Worm (Caenorhabditis elegans) whole organism, L1 larva: Measurements from ENCODE around the gene sod-3.

Source experiments
- C16A3.4 ChIP-seq: fragments of 150-350 bp; optimal IDR thresholded peaks from 2 replicates; lab custom pipeline; 2014; ENCODE audit warnings: missing biosample characterization, missing genetic modification characterization
- C34B4.2 ChIP-seq: sonication (generic microtip); optimal IDR thresholded peaks from 2 replicates; lab custom pipeline; 2017; ENCODE audit warnings: mild to moderate bottlenecking, missing genetic modification characterization, missing compliant biosample characterization
- F16B12.6 ChIP-seq: fragments of 150-350 bp; optimal IDR thresholded peaks from 2 replicates; lab custom pipeline; 2014; ENCODE audit warnings: missing biosample characterization, missing genetic modification characterization
- aha-1 ChIP-seq: fragments of 150-350 bp; optimal IDR thresholded peaks from 2 replicates; lab custom pipeline; 2014; ENCODE audit warnings: missing biosample characterization, missing genetic modification characterization
- aly-2 ChIP-seq: fragments of 150-350 bp; optimal IDR thresholded peaks from 2 replicates; lab custom pipeline; 2014; ENCODE audit warnings: missing biosample characterization, missing genetic modification characterization
- ama-1 ChIP-seq: fragments of 150-350 bp; optimal IDR thresholded peaks from 2 replicates; lab custom pipeline; 2014
- blmp-1 ChIP-seq: fragments of 150-350 bp; optimal IDR thresholded peaks from 2 replicates; lab custom pipeline; 2014; ENCODE audit warnings: missing biosample characterization, missing genetic modification characterization
- ceh-90 ChIP-seq: sonication (generic microtip); optimal IDR thresholded peaks from 2 replicates; lab custom pipeline; 2016; ENCODE audit warnings: missing genetic modification characterization, missing compliant biosample characterization
- ces-1 ChIP-seq: fragments of 150-350 bp; optimal IDR thresholded peaks from 2 replicates; lab custom pipeline; 2014; ENCODE audit warnings: missing biosample characterization, missing genetic modification reagents, missing genetic modification characterization
- dpl-1 ChIP-seq, 3 experiments: fragments of 150-350 bp in 2 of 3; sonication (generic microtip) in 1 of 3; optimal IDR thresholded peaks; 2 replicates each; lab custom pipeline; 2014 to 2017; ENCODE audit warnings: missing biosample characterization in 3 of 3, missing genetic modification characterization in 3 of 3, missing genetic modification reagents in 3 of 3
- dsc-1 ChIP-seq: sonication (generic microtip); optimal IDR thresholded peaks from 2 replicates; lab custom pipeline; 2016; ENCODE audit warnings: mild to moderate bottlenecking, missing genetic modification characterization, missing compliant biosample characterization
- efl-1 ChIP-seq, 4 experiments: fragments of 150-350 bp; optimal IDR thresholded peaks in 3 of 4; peaks in 1 of 4; 1 replicate in 1 of 4; 2 replicates in 3 of 4; lab custom pipeline; 2014; ENCODE audit warnings: missing biosample characterization in 2 of 4, missing genetic modification characterization in 2 of 4, missing genetic modification reagents in 2 of 4
- efl-3 ChIP-seq: fragments of 200-800 bp; sonication (Bioruptor generic); optimal IDR thresholded peaks from 2 replicates; lab custom pipeline; 2018; ENCODE audit warnings: mild to moderate bottlenecking, missing genetic modification characterization, missing compliant biosample characterization
- egl-13 ChIP-seq: sonication (generic microtip); optimal IDR thresholded peaks from 2 replicates; lab custom pipeline; 2016; ENCODE audit warnings: missing genotype, missing genetic modification reagents, missing genetic modification characterization, missing compliant biosample characterization
- elt-2 ChIP-seq: sonication (generic microtip); optimal IDR thresholded peaks from 2 replicates; lab custom pipeline; 2016; ENCODE audit warnings: missing genetic modification characterization, mild to moderate bottlenecking, inconsistent platforms, missing compliant biosample characterization, missing genetic modification reagents
- elt-3 ChIP-seq, 6 experiments: fragments of 150-350 bp in 1 of 6; sonication (generic microtip); optimal IDR thresholded peaks; 2 replicates each; lab custom pipeline; 2017 to 2018; ENCODE audit warnings: missing biosample characterization in 6 of 6, missing genetic modification characterization in 6 of 6, inconsistent platforms in 1 of 6
- ets-5 ChIP-seq: fragments of 200-800 bp; sonication (Bioruptor generic); IDR thresholded peaks from 2 replicates; pipeline ENCODE4 v1.3.6; 2022; ENCODE audit warnings: missing genetic modification characterization, missing compliant biosample characterization
- fkh-4 ChIP-seq: sonication (generic microtip); optimal IDR thresholded peaks from 2 replicates; lab custom pipeline; 2016; ENCODE audit warnings: missing compliant biosample characterization, missing genetic modification characterization, borderline replicate concordance
- grh-1 ChIP-seq: fragments of 200-800 bp; sonication (Bioruptor generic); IDR thresholded peaks from 2 replicates; pipeline ENCODE4 v1.3.6; 2022; ENCODE audit warnings: missing genetic modification reagents, missing genetic modification characterization, missing compliant biosample characterization
- jun-1 ChIP-seq: fragments of 150-350 bp; optimal IDR thresholded peaks from 2 replicates; lab custom pipeline; 2014; ENCODE audit warnings: missing biosample characterization, missing genetic modification reagents, missing genetic modification characterization
- lin-13 ChIP-seq: fragments of 150-350 bp; optimal IDR thresholded peaks from 2 replicates; lab custom pipeline; 2014; ENCODE audit warnings: missing biosample characterization, missing genetic modification reagents, missing genetic modification characterization
- lin-14 ChIP-seq: fragments of 200-800 bp; sonication (Bioruptor generic); optimal IDR thresholded peaks from 2 replicates; lab custom pipeline; 2018; ENCODE audit warnings: mild to moderate bottlenecking, missing genetic modification characterization, moderate library complexity, missing compliant biosample characterization
- lin-15B ChIP-seq: fragments of 150-350 bp; sonication (generic microtip); optimal IDR thresholded peaks from 3 replicates; lab custom pipeline; 2014; ENCODE audit warnings: missing biosample characterization, missing genetic modification characterization
- lin-35 ChIP-seq, 2 experiments: fragments of 150-350 bp; optimal IDR thresholded peaks; 2 replicates each; lab custom pipeline; 2014; ENCODE audit warnings: missing biosample characterization in 2 of 2, missing genetic modification characterization in 2 of 2, missing genetic modification reagents in 2 of 2
- lin-39 ChIP-seq: fragments of 150-350 bp; optimal IDR thresholded peaks from 2 replicates; lab custom pipeline; 2014; ENCODE audit warnings: missing biosample characterization, missing genetic modification reagents, missing genetic modification characterization
- lsy-2 ChIP-seq, 2 experiments: fragments of 150-350 bp; optimal IDR thresholded peaks; 2 replicates each; lab custom pipeline; 2014; ENCODE audit warnings: missing biosample characterization in 2 of 2, missing genetic modification characterization in 2 of 2
- mab-9 ChIP-seq: fragments of 200-800 bp; sonication (Bioruptor generic); IDR thresholded peaks from 2 replicates; pipeline ENCODE4 v1.3.6; 2022; ENCODE audit warnings: missing genetic modification reagents, missing genetic modification characterization, missing compliant biosample characterization
- mdl-1 ChIP-seq, 2 experiments: fragments of 150-350 bp; optimal IDR thresholded peaks; 2 replicates each; lab custom pipeline; 2014 to 2017; ENCODE audit warnings: missing biosample characterization in 2 of 2, missing genetic modification characterization in 2 of 2, inconsistent platforms in 1 of 2
- mef-2 ChIP-seq: fragments of 150-350 bp; optimal IDR thresholded peaks from 2 replicates; lab custom pipeline; 2014; ENCODE audit warnings: missing biosample characterization, missing genetic modification characterization
- nhr-19 ChIP-seq: fragments of 200-800 bp; sonication (Bioruptor generic); conservative IDR thresholded peaks from 2 replicates; pipeline ENCODE4 v1.3.6; 2022; ENCODE audit warnings: missing genetic modification characterization, missing compliant biosample characterization
- nhr-20 ChIP-seq: sonication (generic microtip); optimal IDR thresholded peaks from 2 replicates; lab custom pipeline; 2016; ENCODE audit warnings: mild to moderate bottlenecking, missing genetic modification characterization, missing compliant biosample characterization
- nhr-237 ChIP-seq: fragments of 150-350 bp; optimal IDR thresholded peaks from 2 replicates; lab custom pipeline; 2014; ENCODE audit warnings: missing biosample characterization, missing genetic modification characterization
- nhr-47 ChIP-seq: sonication (generic microtip); optimal IDR thresholded peaks from 2 replicates; lab custom pipeline; 2016; ENCODE audit warnings: mild to moderate bottlenecking, missing genetic modification characterization, moderate library complexity, missing compliant biosample characterization
- nhr-71 ChIP-seq: sonication (generic microtip); optimal IDR thresholded peaks from 2 replicates; lab custom pipeline; 2016; ENCODE audit warnings: mild to moderate bottlenecking, missing genetic modification characterization, moderate library complexity, missing compliant biosample characterization
- nhr-76 ChIP-seq: sonication (generic microtip); optimal IDR thresholded peaks from 2 replicates; lab custom pipeline; 2017; ENCODE audit warnings: missing biosample characterization, missing genetic modification characterization
- nhr-85 ChIP-seq: sonication (generic microtip); peaks from one replicate; lab custom pipeline; 2016; ENCODE audit warnings: missing genetic modification characterization, inconsistent platforms, missing compliant biosample characterization
- pax-3 ChIP-seq: fragments of 200-800 bp; sonication (Bioruptor generic); optimal IDR thresholded peaks from 2 replicates; lab custom pipeline; 2018; ENCODE audit warnings: mild to moderate bottlenecking, missing genetic modification characterization, moderate library complexity, missing compliant biosample characterization
- pqm-1 ChIP-seq: sonication (generic microtip); optimal IDR thresholded peaks from 3 replicates; lab custom pipeline; 2017; ENCODE audit warnings: missing biosample characterization, missing genetic modification characterization
- rnt-1 ChIP-seq: sonication (generic microtip); optimal IDR thresholded peaks from 2 replicates; lab custom pipeline; 2016; ENCODE audit warnings: mild to moderate bottlenecking, missing genetic modification characterization, moderate library complexity, missing compliant biosample characterization
- skn-1 ChIP-seq: fragments of 150-350 bp; optimal IDR thresholded peaks from 2 replicates; lab custom pipeline; 2014; ENCODE audit warnings: missing biosample characterization, missing genetic modification characterization
- snpc-4 ChIP-seq: fragments of 150-350 bp; optimal IDR thresholded peaks from 2 replicates; lab custom pipeline; 2014; ENCODE audit warnings: missing biosample characterization, missing genetic modification characterization
- snu-23 ChIP-seq: sonication (generic microtip); optimal IDR thresholded peaks from 2 replicates; lab custom pipeline; 2016; ENCODE audit warnings: missing genetic modification characterization, missing compliant biosample characterization
- tbx-2 ChIP-seq: sonication (generic microtip); optimal IDR thresholded peaks from 2 replicates; lab custom pipeline; 2016; ENCODE audit warnings: missing genetic modification characterization, missing compliant biosample characterization
- tlp-1 ChIP-seq: fragments of 150-350 bp; optimal IDR thresholded peaks from 2 replicates; lab custom pipeline; 2014; ENCODE audit warnings: missing biosample characterization, missing genetic modification characterization
- unc-130 ChIP-seq: fragments of 150-350 bp; optimal IDR thresholded peaks from 2 replicates; lab custom pipeline; 2017; ENCODE audit warnings: missing biosample characterization, missing genetic modification characterization, inconsistent platforms
- unc-30 ChIP-seq: sonication (generic microtip); optimal IDR thresholded peaks from 2 replicates; lab custom pipeline; 2017; ENCODE audit warnings: missing biosample characterization, missing genetic modification characterization
- unc-62 ChIP-seq: fragments of 150-350 bp; optimal IDR thresholded peaks from 2 replicates; lab custom pipeline; 2014; ENCODE audit warnings: missing biosample characterization, missing genetic modification reagents, missing genetic modification characterization
- unc-86 ChIP-seq: sonication (generic microtip); optimal IDR thresholded peaks from 2 replicates; lab custom pipeline; 2016; ENCODE audit warnings: missing genetic modification characterization, missing compliant biosample characterization
- unc-98 ChIP-seq: fragments of 200-800 bp; sonication (Bioruptor generic); IDR thresholded peaks from 2 replicates; pipeline ENCODE4 v1.3.6; 2022; ENCODE audit warnings: missing genetic modification characterization, missing compliant biosample characterization
- xbp-1 ChIP-seq: sonication (generic microtip); optimal IDR thresholded peaks from 2 replicates; lab custom pipeline; 2016; ENCODE audit warnings: missing genetic modification characterization, missing compliant biosample characterization
- zip-4 ChIP-seq: fragments of 200-800 bp; sonication (Bioruptor generic); optimal IDR thresholded peaks from 2 replicates; lab custom pipeline; 2018; ENCODE audit warnings: mild to moderate bottlenecking, missing genetic modification characterization, moderate library complexity, missing compliant biosample characterization
- ztf-11 ChIP-seq, 2 experiments: sonication (generic microtip); optimal IDR thresholded peaks; 2 replicates each; lab custom pipeline; 2016 to 2017; ENCODE audit warnings: missing genetic modification characterization in 2 of 2, missing biosample characterization in 1 of 2, missing compliant biosample characterization in 1 of 2

The sod-3 gene

DNA sequence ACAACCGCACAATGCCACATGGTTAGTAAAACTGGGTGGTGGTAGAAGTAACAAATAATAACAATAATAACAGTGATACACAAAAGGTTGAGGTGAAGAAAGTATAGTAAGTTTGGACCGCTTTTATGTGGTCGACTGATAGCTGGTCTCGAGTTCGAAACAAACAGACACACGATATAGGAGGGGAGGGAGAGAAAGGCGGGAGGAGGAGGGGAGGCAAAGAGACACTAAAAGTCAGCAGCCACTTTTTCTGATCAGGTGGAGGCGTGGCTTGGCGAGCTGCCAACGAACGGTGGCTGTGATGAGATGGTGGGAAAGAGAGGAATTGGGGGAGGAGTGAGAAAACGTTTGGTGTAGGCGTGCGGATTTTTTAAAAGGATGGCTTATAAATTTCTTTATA lies 34.2 kb upstream of the sod-3 start:
- TF ChIP-seq egl-13 (tag; lab: Kevin White, UChicago) (no peak), blmp-1 (tag; lab: Kevin White, UChicago) (peak; percentile 19), nhr-76 (tag; lab: Kevin White, UChicago) (no peak), elt-2 (tag; lab: Kevin White, UChicago) (no peak), jun-1 (tag; lab: Kevin White, UChicago) (no peak), lin-13 (no peak), C16A3.4 (tag; lab: Kevin White, UChicago) (no peak), nhr-237 (tag; lab: Kevin White, UChicago) (no peak), mab-9 (GFP tag; lab: Robert Waterston, UW) (no peak), tlp-1 (tag; lab: Kevin White, UChicago) (no peak), lin-39 (tag; lab: Kevin White, UChicago) (no peak), pqm-1 (tag; lab: Kevin White, UChicago) (no peak), rnt-1 (tag; lab: Kevin White, UChicago) (peak; percentile 33), skn-1 (tag; lab: Kevin White, UChicago) (no peak), aly-2 (tag; lab: Kevin White, UChicago) (no peak), efl-1 (optimal IDR thresholded peaks at IDR 0.05; lab: Kevin White, UChicago) (no peak), efl-1 (GFP tag; optimal IDR thresholded peaks at IDR 0.05 in 1 of 2; lab: Kevin White, UChicago) (no peak), lin-15B (no peak), unc-30 (tag; lab: Kevin White, UChicago) (no peak), C34B4.2 (tag; lab: Kevin White, UChicago) (no peak), mdl-1 (tag; optimal IDR thresholded peaks at IDR 0.05; lab: Kevin White, UChicago) (peak in 1 of 2 experiments; percentile 55), nhr-71 (tag; lab: Kevin White, UChicago) (peak; percentile 46), grh-1 (GFP tag; lab: Robert Waterston, UW) (no peak), elt-3 (tag; optimal IDR thresholded peaks at IDR 0.05; lab: Kevin White, UChicago) (peak in 1 of 6 experiments; percentile 6), F16B12.6 (tag; lab: Kevin White, UChicago) (no peak), nhr-19 (peak; percentile 28), tbx-2 (tag; lab: Kevin White, UChicago) (no peak), nhr-47 (tag; lab: Kevin White, UChicago) (no peak), dsc-1 (tag; lab: Kevin White, UChicago) (peak; percentile 6), unc-62 (GFP tag; lab: Kevin White, UChicago) (no peak), ets-5 (GFP tag; lab: Robert Waterston, UW) (no peak), ama-1 (lab: Kevin White, UChicago) (peak; percentile 16), efl-3 (no peak), unc-86 (no peak), snu-23 (GFP tag; lab: Kevin White, UChicago) (peak; percentile 19), ceh-90 (tag; lab: Kevin White, UChicago) (no peak), ces-1 (GFP tag; lab: Kevin White, UChicago) (no peak), aha-1 (tag; lab: Kevin White, UChicago) (no peak), snpc-4 (tag; lab: Kevin White, UChicago) (no peak), nhr-85 (tag; lab: Kevin White, UChicago) (peak; percentile 71), lin-35 (GFP tag; optimal IDR thresholded peaks at IDR 0.05; lab: Kevin White, UChicago) (peak in 1 of 2 experiments; percentile 48), xbp-1 (no peak), lin-14 (GFP tag; lab: Kevin White, UChicago) (peak; percentile 58), dpl-1 (GFP tag; optimal IDR thresholded peaks at IDR 0.05; lab: Kevin White, UChicago) (no peak), mef-2 (tag; lab: Kevin White, UChicago) (no peak), zip-4 (GFP tag; lab: Kevin White, UChicago) (no peak), lsy-2 (tag; optimal IDR thresholded peaks at IDR 0.05; lab: Kevin White, UChicago) (peak in 1 of 2 experiments; percentile 20), ztf-11 (tag; optimal IDR thresholded peaks at IDR 0.05; lab: Kevin White, UChicago) (no peak), nhr-20 (tag; lab: Kevin White, UChicago) (peak; percentile 33), unc-98 (GFP tag; lab: Robert Waterston, UW) (no peak), unc-130 (tag; lab: Kevin White, UChicago) (peak; percentile 38), pax-3 (tag; lab: Kevin White, UChicago) (no peak), fkh-4 (no peak)
- TF ChIP-seq, all 84 proteins: peak for 15
